Worm (Caenorhabditis elegans) whole organism, L3 larva: ENCODE measurements around the gene C52B9.4.

Experiments
- ZK546.5 ChIP-seq: sonication (generic microtip); optimal IDR thresholded peaks from 2 replicates; lab custom pipeline; 2017; ENCODE audit warnings: missing biosample characterization, missing genetic modification characterization
- ceh-16 ChIP-seq: sonication (generic microtip); optimal IDR thresholded peaks from 2 replicates; lab custom pipeline; 2017; ENCODE audit warnings: missing biosample characterization, missing genetic modification characterization
- ceh-82 ChIP-seq: fragments of 150-350 bp; optimal IDR thresholded peaks from 2 replicates; lab custom pipeline; 2014; ENCODE audit warnings: missing biosample characterization, missing genetic modification characterization
- ceh-9 ChIP-seq: sonication (generic microtip); optimal IDR thresholded peaks from 2 replicates; lab custom pipeline; 2018; ENCODE audit warnings: missing biosample characterization, missing genetic modification characterization
- daf-12 ChIP-seq: fragments of 150-350 bp; optimal IDR thresholded peaks from 2 replicates; lab custom pipeline; 2014; ENCODE audit warnings: missing biosample characterization, missing genetic modification reagents, missing genetic modification characterization
- egl-27 ChIP-seq: sonication (generic microtip); optimal IDR thresholded peaks from 4 replicates; lab custom pipeline; 2017; ENCODE audit warnings: missing biosample characterization, missing genetic modification reagents, missing genetic modification characterization
- egl-5 ChIP-seq: fragments of 150-350 bp; optimal IDR thresholded peaks from 2 replicates; lab custom pipeline; 2017; ENCODE audit warnings: missing biosample characterization, missing genetic modification reagents, missing genetic modification characterization, inconsistent platforms
- elt-1 ChIP-seq: fragments of 150-350 bp; optimal IDR thresholded peaks from 2 replicates; lab custom pipeline; 2014; ENCODE audit warnings: missing biosample characterization, missing genetic modification characterization
- elt-2 ChIP-seq: sonication (generic microtip); optimal IDR thresholded peaks from 2 replicates; lab custom pipeline; 2016; ENCODE audit warnings: missing genetic modification reagents, mild to moderate bottlenecking, missing genetic modification characterization, missing compliant biosample characterization
- elt-3 ChIP-seq, 3 experiments: fragments of 150-350 bp in 1 of 3; sonication (generic microtip) in 2 of 3; optimal IDR thresholded peaks; 2 replicates in 2 of 3; 4 replicates in 1 of 3; lab custom pipeline; 2014 to 2017; ENCODE audit warnings: missing biosample characterization in 3 of 3, missing genetic modification characterization in 3 of 3
- eor-1 ChIP-seq, 2 experiments: fragments of 150-350 bp; optimal IDR thresholded peaks; 2 replicates each; lab custom pipeline; 2014 to 2018; ENCODE audit warnings: missing biosample characterization in 2 of 2, missing genetic modification characterization in 2 of 2
- fkh-10 ChIP-seq: sonication (generic microtip); optimal IDR thresholded peaks from 2 replicates; lab custom pipeline; 2017; ENCODE audit warnings: missing biosample characterization, missing genetic modification reagents, missing genetic modification characterization
- fkh-2 ChIP-seq: fragments of 150-350 bp; optimal IDR thresholded peaks from 2 replicates; lab custom pipeline; 2014; ENCODE audit warnings: missing biosample characterization, missing genetic modification reagents, missing genetic modification characterization
- hmg-11 ChIP-seq: sonication (generic microtip); optimal IDR thresholded peaks from 2 replicates; lab custom pipeline; 2016; ENCODE audit warnings: missing genetic modification characterization, missing compliant biosample characterization
- jun-1 ChIP-seq: fragments of 150-350 bp; optimal IDR thresholded peaks from 2 replicates; lab custom pipeline; 2014; ENCODE audit warnings: missing biosample characterization, missing genetic modification reagents, missing genetic modification characterization
- lin-15B ChIP-seq: fragments of 150-350 bp; optimal IDR thresholded peaks from 2 replicates; lab custom pipeline; 2014; ENCODE audit warnings: missing biosample characterization, missing genetic modification characterization
- lsy-12 ChIP-seq: sonication (generic microtip); optimal IDR thresholded peaks from 2 replicates; lab custom pipeline; 2016; ENCODE audit warnings: mild to moderate bottlenecking, missing genetic modification characterization, missing compliant biosample characterization
- nfya-1 ChIP-seq: sonication (generic microtip); optimal IDR thresholded peaks from 2 replicates; lab custom pipeline; 2017; ENCODE audit warnings: missing genetic modification characterization, mild to moderate bottlenecking, missing compliant biosample characterization, antibody characterized with exemption, moderate library complexity; ENCODE audit not compliant: insufficient read depth
- nhr-11 ChIP-seq: fragments of 150-350 bp; optimal IDR thresholded peaks from 2 replicates; lab custom pipeline; 2014; ENCODE audit warnings: missing biosample characterization, missing genetic modification characterization
- nhr-23 ChIP-seq: fragments of 150-350 bp; optimal IDR thresholded peaks from 2 replicates; lab custom pipeline; 2014; ENCODE audit warnings: missing biosample characterization, missing genetic modification reagents, missing genetic modification characterization
- nhr-237 ChIP-seq: fragments of 150-350 bp; optimal IDR thresholded peaks from 2 replicates; lab custom pipeline; 2014; ENCODE audit warnings: missing biosample characterization, missing genetic modification characterization
- nhr-28 ChIP-seq: fragments of 150-350 bp; optimal IDR thresholded peaks from 2 replicates; lab custom pipeline; 2014; ENCODE audit warnings: missing biosample characterization, missing genetic modification characterization
- nhr-43 ChIP-seq: sonication (generic microtip); optimal IDR thresholded peaks from 2 replicates; lab custom pipeline; 2016; ENCODE audit warnings: mild to moderate bottlenecking, missing genetic modification characterization, missing compliant biosample characterization; ENCODE audit not compliant: poor library complexity, severe bottlenecking
- pha-4 ChIP-seq: fragments of 150-350 bp; optimal IDR thresholded peaks from 2 replicates; lab custom pipeline; 2014; ENCODE audit warnings: missing biosample characterization, missing genetic modification reagents, missing genetic modification characterization
- pqm-1 ChIP-seq: fragments of 150-350 bp; optimal IDR thresholded peaks from 2 replicates; lab custom pipeline; 2017; ENCODE audit warnings: missing biosample characterization, missing genetic modification characterization, inconsistent platforms
- sea-2 ChIP-seq: fragments of 150-350 bp; sonication (generic microtip); optimal IDR thresholded peaks from 4 replicates; lab custom pipeline; 2014; ENCODE audit warnings: missing biosample characterization, missing genetic modification reagents, missing genetic modification characterization
- skn-1 ChIP-seq: fragments of 150-350 bp; optimal IDR thresholded peaks from 2 replicates; lab custom pipeline; 2014; ENCODE audit warnings: missing biosample characterization, missing genetic modification characterization
- snpc-4 ChIP-seq: fragments of 150-350 bp; optimal IDR thresholded peaks from 2 replicates; lab custom pipeline; 2014; ENCODE audit warnings: missing biosample characterization, missing genetic modification characterization
- tbx-2 ChIP-seq: sonication (generic microtip); optimal IDR thresholded peaks from 2 replicates; lab custom pipeline; 2016; ENCODE audit warnings: mild to moderate bottlenecking, missing genetic modification characterization, missing compliant biosample characterization
- unc-39 ChIP-seq: sonication (generic microtip); optimal IDR thresholded peaks from 4 replicates; lab custom pipeline; 2017; ENCODE audit warnings: missing biosample characterization, missing genetic modification characterization
- zag-1 ChIP-seq: fragments of 150-350 bp; optimal IDR thresholded peaks from 2 replicates; lab custom pipeline; 2014; ENCODE audit warnings: missing biosample characterization, missing genetic modification characterization
- ztf-11 ChIP-seq: fragments of 150-350 bp; optimal IDR thresholded peaks from 2 replicates; lab custom pipeline; 2014; ENCODE audit warnings: missing biosample characterization, missing genetic modification characterization

The C52B9.4 gene

ce11 chrX:4222779-4223387 lies 37.6 kb upstream of the C52B9.4 start (continued):
- TF ChIP-seq nhr-11 (tag; lab: Kevin White, UChicago) (no peak), egl-27 (tag; lab: Kevin White, UChicago) (no peak), lsy-12 (tag; lab: Kevin White, UChicago) (peak; percentile 85), nfya-1 (tag; lab: Kevin White, UChicago) (peak; percentile 75)

- TF ChIP-seq snpc-4 (tag; lab: Kevin White, UChicago): no peak
- no peak for TF ChIP-seq unc-39
- TF ChIP-seq fkh-2: no peak
- no peak for TF ChIP-seq jun-1
- no peak for TF ChIP-seq elt-3 (tag; optimal IDR thresholded peaks at IDR 0.05; lab: Kevin White, UChicago)
- TF ChIP-seq egl-27 (tag; lab: Kevin White, UChicago): no peak
- TF ChIP-seq ZK546.5 (tag; lab: Kevin White, UChicago): no peak
- no peak for TF ChIP-seq nhr-43
- no peak for TF ChIP-seq sea-2
- TF ChIP-seq nhr-237 (tag; lab: Kevin White, UChicago): no peak
- no peak for TF ChIP-seq ztf-11
- no peak for TF ChIP-seq pqm-1 (tag; lab: Kevin White, UChicago)
- no peak for TF ChIP-seq tbx-2 (tag; lab: Kevin White, UChicago)
- TF ChIP-seq hmg-11 (tag; lab: Kevin White, UChicago): no peak
- TF ChIP-seq pha-4: no peak
- no peak for TF ChIP-seq ceh-82 (tag; lab: Kevin White, UChicago)
- TF ChIP-seq lsy-12 (tag; lab: Kevin White, UChicago): no peak
- TF ChIP-seq ceh-9 (tag; lab: Kevin White, UChicago): no peak
- no peak for TF ChIP-seq elt-1 (tag; lab: Kevin White, UChicago)
Measured at ce11 chrX:4235752-4236151, 24.7 kb upstream of the C52B9.4 start, which contains the start of gene rab-37. TSS of gene rab-37 (minus strand) at chrX:4235852.

- TF ChIP-seq fkh-10: peak; percentile 45
- TF ChIP-seq egl-5: no peak
Measured at ce11 chrX:4238971-4239370, 21.5 kb upstream of the C52B9.4 start.

ce11 chrX:4244489-4245123 lies 15.8 kb upstream of the C52B9.4 start:
- TF ChIP-seq zag-1 (no peak), jun-1 (peak; percentile 58), ZK546.5 (tag; lab: Kevin White, UChicago) (no peak), pqm-1 (tag; lab: Kevin White, UChicago) (peak; percentile 37), elt-2 (tag; lab: Kevin White, UChicago) (peak; percentile 42), skn-1 (tag; lab: Kevin White, UChicago) (no peak), pha-4 (peak; percentile 9), nhr-28 (tag; lab: Kevin White, UChicago) (no peak), nhr-43 (peak; percentile 38), eor-1 (tag; optimal IDR thresholded peaks at IDR 0.05; lab: Kevin White, UChicago) (no peak), nhr-23 (tag; lab: Kevin White, UChicago) (no peak)

- no peak for TF ChIP-seq daf-12
- no peak for TF ChIP-seq zag-1
- TF ChIP-seq egl-27 (tag; lab: Kevin White, UChicago): no peak
- TF ChIP-seq ceh-16 (tag; lab: Kevin White, UChicago): no peak
- TF ChIP-seq elt-2 (tag; lab: Kevin White, UChicago): peak; percentile 89
- TF ChIP-seq elt-1 (tag; lab: Kevin White, UChicago): peak; percentile 28
- no peak for TF ChIP-seq lin-15B (tag; lab: Kevin White, UChicago)
- peak; percentile 91 for TF ChIP-seq pqm-1 (tag; lab: Kevin White, UChicago)
- TF ChIP-seq elt-3 (tag; optimal IDR thresholded peaks at IDR 0.05; lab: Kevin White, UChicago): no peak
- TF ChIP-seq pha-4: peak; percentile 42
Measured at ce11 chrX:4245124-4245523, 15.3 kb upstream of the C52B9.4 start.
